Worm (Caenorhabditis elegans) whole organism, L3 larva: ENCODE results near the gene ZK105.1.

Source experiments
- R02D3.7 ChIP-seq: fragments of 150-350 bp; optimal IDR thresholded peaks from 2 replicates; lab custom pipeline; 2014; ENCODE audit warnings: missing biosample characterization, missing genetic modification characterization
- ZK546.5 ChIP-seq: sonication (generic microtip); optimal IDR thresholded peaks from 2 replicates; lab custom pipeline; 2017; ENCODE audit warnings: missing biosample characterization, missing genetic modification characterization
- aly-2 ChIP-seq: fragments of 150-350 bp; optimal IDR thresholded peaks from 2 replicates; lab custom pipeline; 2014; ENCODE audit warnings: missing biosample characterization, missing genetic modification characterization
- ama-1 ChIP-seq: fragments of 150-350 bp; optimal IDR thresholded peaks from 2 replicates; lab custom pipeline; 2018
- ceh-16 ChIP-seq: sonication (generic microtip); optimal IDR thresholded peaks from 2 replicates; lab custom pipeline; 2017; ENCODE audit warnings: missing biosample characterization, missing genetic modification characterization
- ceh-28 ChIP-seq: fragments of 150-350 bp; optimal IDR thresholded peaks from 2 replicates; lab custom pipeline; 2014; ENCODE audit warnings: missing biosample characterization, missing genetic modification reagents, missing genetic modification characterization
- ceh-82 ChIP-seq: fragments of 150-350 bp; optimal IDR thresholded peaks from 2 replicates; lab custom pipeline; 2014; ENCODE audit warnings: missing biosample characterization, missing genetic modification characterization
- ceh-9 ChIP-seq: sonication (generic microtip); optimal IDR thresholded peaks from 2 replicates; lab custom pipeline; 2018; ENCODE audit warnings: missing biosample characterization, missing genetic modification characterization
- daf-12 ChIP-seq: fragments of 150-350 bp; optimal IDR thresholded peaks from 2 replicates; lab custom pipeline; 2014; ENCODE audit warnings: missing biosample characterization, missing genetic modification reagents, missing genetic modification characterization
- egl-27 ChIP-seq: sonication (generic microtip); optimal IDR thresholded peaks from 4 replicates; lab custom pipeline; 2017; ENCODE audit warnings: missing biosample characterization, missing genetic modification reagents, missing genetic modification characterization
- egl-5 ChIP-seq: fragments of 150-350 bp; optimal IDR thresholded peaks from 2 replicates; lab custom pipeline; 2017; ENCODE audit warnings: missing biosample characterization, missing genetic modification reagents, missing genetic modification characterization, inconsistent platforms
- elt-1 ChIP-seq: fragments of 150-350 bp; optimal IDR thresholded peaks from 2 replicates; lab custom pipeline; 2014; ENCODE audit warnings: missing biosample characterization, missing genetic modification characterization
- elt-2 ChIP-seq: sonication (generic microtip); optimal IDR thresholded peaks from 2 replicates; lab custom pipeline; 2016; ENCODE audit warnings: missing genetic modification reagents, mild to moderate bottlenecking, missing genetic modification characterization, missing compliant biosample characterization
- elt-3 ChIP-seq, 3 experiments: fragments of 150-350 bp in 1 of 3; sonication (generic microtip) in 2 of 3; optimal IDR thresholded peaks; 2 replicates in 2 of 3; 4 replicates in 1 of 3; lab custom pipeline; 2014 to 2017; ENCODE audit warnings: missing biosample characterization in 3 of 3, missing genetic modification characterization in 3 of 3
- eor-1 ChIP-seq, 2 experiments: fragments of 150-350 bp; optimal IDR thresholded peaks; 2 replicates each; lab custom pipeline; 2014 to 2018; ENCODE audit warnings: missing biosample characterization in 2 of 2, missing genetic modification characterization in 2 of 2
- fkh-10 ChIP-seq: sonication (generic microtip); optimal IDR thresholded peaks from 2 replicates; lab custom pipeline; 2017; ENCODE audit warnings: missing biosample characterization, missing genetic modification reagents, missing genetic modification characterization
- fkh-2 ChIP-seq: fragments of 150-350 bp; optimal IDR thresholded peaks from 2 replicates; lab custom pipeline; 2014; ENCODE audit warnings: missing biosample characterization, missing genetic modification reagents, missing genetic modification characterization
- fos-1 ChIP-seq: fragments of 150-350 bp; optimal IDR thresholded peaks from 2 replicates; lab custom pipeline; 2014; ENCODE audit warnings: missing biosample characterization, missing genetic modification characterization
- hmg-11 ChIP-seq: sonication (generic microtip); optimal IDR thresholded peaks from 2 replicates; lab custom pipeline; 2016; ENCODE audit warnings: missing genetic modification characterization, missing compliant biosample characterization
- jun-1 ChIP-seq: fragments of 150-350 bp; optimal IDR thresholded peaks from 2 replicates; lab custom pipeline; 2014; ENCODE audit warnings: missing biosample characterization, missing genetic modification reagents, missing genetic modification characterization
- lin-15B ChIP-seq: fragments of 150-350 bp; optimal IDR thresholded peaks from 2 replicates; lab custom pipeline; 2014; ENCODE audit warnings: missing biosample characterization, missing genetic modification characterization
- lin-39 ChIP-seq: fragments of 150-350 bp; optimal IDR thresholded peaks from 2 replicates; lab custom pipeline; 2018; ENCODE audit warnings: missing biosample characterization, missing genetic modification reagents, missing genetic modification characterization
- lsy-12 ChIP-seq: sonication (generic microtip); optimal IDR thresholded peaks from 2 replicates; lab custom pipeline; 2016; ENCODE audit warnings: mild to moderate bottlenecking, missing genetic modification characterization, missing compliant biosample characterization
- mdl-1 ChIP-seq: fragments of 150-350 bp; optimal IDR thresholded peaks from 2 replicates; lab custom pipeline; 2014; ENCODE audit warnings: missing biosample characterization, missing genetic modification characterization
- mml-1 ChIP-seq: fragments of 150-350 bp; sonication (generic microtip); optimal IDR thresholded peaks from 3 replicates; lab custom pipeline; 2014; ENCODE audit warnings: missing biosample characterization, missing genetic modification characterization
- nfya-1 ChIP-seq: sonication (generic microtip); optimal IDR thresholded peaks from 2 replicates; lab custom pipeline; 2017; ENCODE audit warnings: missing genetic modification characterization, mild to moderate bottlenecking, missing compliant biosample characterization, antibody characterized with exemption, moderate library complexity; ENCODE audit not compliant: insufficient read depth
- nhr-11 ChIP-seq: fragments of 150-350 bp; optimal IDR thresholded peaks from 2 replicates; lab custom pipeline; 2014; ENCODE audit warnings: missing biosample characterization, missing genetic modification characterization
- nhr-12 ChIP-seq: fragments of 150-350 bp; optimal IDR thresholded peaks from 2 replicates; lab custom pipeline; 2014; ENCODE audit warnings: missing biosample characterization, missing genetic modification characterization
- nhr-23 ChIP-seq: fragments of 150-350 bp; optimal IDR thresholded peaks from 2 replicates; lab custom pipeline; 2014; ENCODE audit warnings: missing biosample characterization, missing genetic modification reagents, missing genetic modification characterization
- nhr-237 ChIP-seq: fragments of 150-350 bp; optimal IDR thresholded peaks from 2 replicates; lab custom pipeline; 2014; ENCODE audit warnings: missing biosample characterization, missing genetic modification characterization
- nhr-25 ChIP-seq: sonication (generic microtip); optimal IDR thresholded peaks from 2 replicates; lab custom pipeline; 2017; ENCODE audit warnings: missing biosample characterization, missing genetic modification characterization
- nhr-28 ChIP-seq: fragments of 150-350 bp; optimal IDR thresholded peaks from 2 replicates; lab custom pipeline; 2014; ENCODE audit warnings: missing biosample characterization, missing genetic modification characterization
- nhr-43 ChIP-seq: sonication (generic microtip); optimal IDR thresholded peaks from 2 replicates; lab custom pipeline; 2016; ENCODE audit warnings: mild to moderate bottlenecking, missing genetic modification characterization, missing compliant biosample characterization; ENCODE audit not compliant: poor library complexity, severe bottlenecking
- nhr-67 ChIP-seq: fragments of 150-350 bp; optimal IDR thresholded peaks from 2 replicates; lab custom pipeline; 2014; ENCODE audit warnings: missing biosample characterization, missing genetic modification characterization
- nhr-76 ChIP-seq: fragments of 150-350 bp; sonication (generic microtip); optimal IDR thresholded peaks from 5 replicates; lab custom pipeline; 2014; ENCODE audit warnings: missing biosample characterization, missing genetic modification characterization
- nhr-77 ChIP-seq: fragments of 150-350 bp; optimal IDR thresholded peaks from 2 replicates; lab custom pipeline; 2014; ENCODE audit warnings: missing biosample characterization, missing genetic modification characterization
- pha-4 ChIP-seq: fragments of 150-350 bp; optimal IDR thresholded peaks from 2 replicates; lab custom pipeline; 2014; ENCODE audit warnings: missing biosample characterization, missing genetic modification reagents, missing genetic modification characterization
- pqm-1 ChIP-seq: fragments of 150-350 bp; optimal IDR thresholded peaks from 2 replicates; lab custom pipeline; 2017; ENCODE audit warnings: missing biosample characterization, missing genetic modification characterization, inconsistent platforms
- sea-2 ChIP-seq: fragments of 150-350 bp; sonication (generic microtip); optimal IDR thresholded peaks from 4 replicates; lab custom pipeline; 2014; ENCODE audit warnings: missing biosample characterization, missing genetic modification reagents, missing genetic modification characterization
- skn-1 ChIP-seq: fragments of 150-350 bp; optimal IDR thresholded peaks from 2 replicates; lab custom pipeline; 2014; ENCODE audit warnings: missing biosample characterization, missing genetic modification characterization
- snpc-4 ChIP-seq: fragments of 150-350 bp; optimal IDR thresholded peaks from 2 replicates; lab custom pipeline; 2014; ENCODE audit warnings: missing biosample characterization, missing genetic modification characterization
- tbx-2 ChIP-seq: sonication (generic microtip); optimal IDR thresholded peaks from 2 replicates; lab custom pipeline; 2016; ENCODE audit warnings: mild to moderate bottlenecking, missing genetic modification characterization, missing compliant biosample characterization
- unc-39 ChIP-seq: sonication (generic microtip); optimal IDR thresholded peaks from 4 replicates; lab custom pipeline; 2017; ENCODE audit warnings: missing biosample characterization, missing genetic modification characterization
- unc-62 ChIP-seq: fragments of 150-350 bp; sonication (generic microtip); optimal IDR thresholded peaks from 4 replicates; lab custom pipeline; 2014; ENCODE audit warnings: missing biosample characterization, missing genetic modification reagents, missing genetic modification characterization
- zag-1 ChIP-seq: fragments of 150-350 bp; optimal IDR thresholded peaks from 2 replicates; lab custom pipeline; 2014; ENCODE audit warnings: missing biosample characterization, missing genetic modification characterization
- ztf-11 ChIP-seq: fragments of 150-350 bp; optimal IDR thresholded peaks from 2 replicates; lab custom pipeline; 2014; ENCODE audit warnings: missing biosample characterization, missing genetic modification characterization
- ztf-4 ChIP-seq: fragments of 150-350 bp; optimal IDR thresholded peaks from 2 replicates; lab custom pipeline; 2014; ENCODE audit warnings: missing biosample characterization, missing genetic modification characterization

The ZK105.1 gene

ce11 chrV:7733240-7733765 is 19.5 kb downstream of the ZK105.1 start:
- TF ChIP-seq nhr-43 (no peak), jun-1 (no peak), R02D3.7 (no peak), nhr-25 (tag; lab: Kevin White, UChicago) (no peak), tbx-2 (tag; lab: Kevin White, UChicago) (no peak), ceh-82 (tag; lab: Kevin White, UChicago) (no peak), mml-1 (tag; lab: Kevin White, UChicago) (no peak), lin-15B (tag; lab: Kevin White, UChicago) (no peak), nhr-77 (tag; lab: Kevin White, UChicago) (no peak), sea-2 (no peak), aly-2 (tag; lab: Kevin White, UChicago) (no peak), nhr-67 (tag; lab: Kevin White, UChicago) (no peak), elt-2 (tag; lab: Kevin White, UChicago) (no peak), snpc-4 (no peak), nhr-12 (no peak), mdl-1 (tag; lab: Kevin White, UChicago) (no peak), lsy-12 (tag; lab: Kevin White, UChicago) (no peak), nfya-1 (tag; lab: Kevin White, UChicago) (no peak)
- TF ChIP-seq, all 47 proteins: peak for 0

DNA sequence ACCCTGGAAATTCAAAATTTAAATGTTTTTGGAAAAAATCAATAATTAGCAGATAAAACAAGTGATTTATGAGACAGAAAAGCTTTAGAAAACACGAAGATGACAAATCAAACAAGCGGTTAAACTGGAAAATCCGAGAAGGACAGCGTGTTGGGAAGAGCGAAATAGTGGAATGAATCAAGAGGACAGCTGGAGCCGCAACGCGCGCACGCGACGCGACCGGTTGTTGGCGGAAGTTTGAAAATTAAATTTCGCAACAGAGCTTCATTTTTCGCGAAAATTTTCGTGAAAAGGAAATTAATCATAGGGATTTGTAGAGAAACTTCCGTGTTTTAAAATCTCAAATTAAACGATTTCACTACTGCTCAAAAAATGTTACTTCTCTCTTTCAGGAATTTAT is 21.1 kb downstream of the ZK105.1 start, which contains the start of gene clic-1:
Gene clic-1, minus strand, starts transcription at position 3 of the 400 bp plus-strand sequence.
- TF ChIP-seq mml-1 (tag; lab: Kevin White, UChicago): no peak
- TF ChIP-seq nfya-1 (tag; lab: Kevin White, UChicago): peak; percentile 76
- TF ChIP-seq unc-62 (GFP tag; lab: Kevin White, UChicago): no peak
- peak; percentile 23 for TF ChIP-seq egl-5
- no peak for TF ChIP-seq sea-2
- TF ChIP-seq nhr-67 (tag; lab: Kevin White, UChicago): no peak
- TF ChIP-seq fkh-10: peak; percentile 31
- no peak for TF ChIP-seq ztf-4
- no peak for TF ChIP-seq nhr-28
- TF ChIP-seq daf-12: no peak
- no peak for TF ChIP-seq tbx-2 (tag; lab: Kevin White, UChicago)
- no peak for TF ChIP-seq unc-39 (tag; lab: Kevin White, UChicago)
- no peak for TF ChIP-seq egl-27 (tag; lab: Kevin White, UChicago)
- TF ChIP-seq ceh-28 (tag; lab: Kevin White, UChicago): peak; percentile 5
- TF ChIP-seq ZK546.5 (tag; lab: Kevin White, UChicago): no peak
- TF ChIP-seq fos-1: no peak
- TF ChIP-seq nhr-76 (tag; lab: Kevin White, UChicago): no peak
- no peak for TF ChIP-seq ceh-9 (tag; lab: Kevin White, UChicago)
- no peak for TF ChIP-seq lsy-12 (tag; lab: Kevin White, UChicago)
- no peak for TF ChIP-seq nhr-11 (tag; lab: Kevin White, UChicago)
- TF ChIP-seq pqm-1 (tag; lab: Kevin White, UChicago): no peak
- peak; percentile 64 for TF ChIP-seq lin-15B (tag; lab: Kevin White, UChicago)
- no peak for TF ChIP-seq ztf-11 (tag; lab: Kevin White, UChicago)
- no peak for TF ChIP-seq nhr-43
- no peak for TF ChIP-seq fkh-2
- TF ChIP-seq skn-1 (tag; lab: Kevin White, UChicago): peak; percentile 83
- TF ChIP-seq nhr-23 (tag; lab: Kevin White, UChicago): peak; percentile 66
- no peak for TF ChIP-seq nhr-237 (tag; lab: Kevin White, UChicago)
- TF ChIP-seq jun-1: no peak
- TF ChIP-seq R02D3.7: no peak
- no peak for TF ChIP-seq elt-3 (tag; optimal IDR thresholded peaks at IDR 0.05; lab: Kevin White, UChicago)
- peak; percentile 82 for TF ChIP-seq lin-39 (tag; lab: Kevin White, UChicago)
- no peak for TF ChIP-seq zag-1
- TF ChIP-seq hmg-11 (tag; lab: Kevin White, UChicago): peak; percentile 57
- TF ChIP-seq elt-1 (tag; lab: Kevin White, UChicago): no peak
- TF ChIP-seq elt-2 (tag; lab: Kevin White, UChicago): peak; percentile 4
- no peak for TF ChIP-seq nhr-12
- TF ChIP-seq pha-4 (tag; lab: Kevin White, UChicago): peak; percentile 77
- peak; percentile 7 for TF ChIP-seq snpc-4
- no peak for TF ChIP-seq aly-2 (tag; lab: Kevin White, UChicago)
- no peak for TF ChIP-seq ceh-16 (tag; lab: Kevin White, UChicago)
- no peak for TF ChIP-seq eor-1 (tag; optimal IDR thresholded peaks at IDR 0.05; lab: Kevin White, UChicago)
- TF ChIP-seq mdl-1 (tag; lab: Kevin White, UChicago): no peak
- no peak for TF ChIP-seq ceh-82 (tag; lab: Kevin White, UChicago)
- peak; percentile 28 for TF ChIP-seq ama-1 (lab: Kevin White, UChicago)
- peak; percentile 65 for TF ChIP-seq nhr-25 (tag; lab: Kevin White, UChicago)
- no peak for TF ChIP-seq nhr-77 (tag; lab: Kevin White, UChicago)
